Worm (Caenorhabditis elegans): ENCODE results near the gene T22G5.1.

The T22G5.1 gene

DNA sequence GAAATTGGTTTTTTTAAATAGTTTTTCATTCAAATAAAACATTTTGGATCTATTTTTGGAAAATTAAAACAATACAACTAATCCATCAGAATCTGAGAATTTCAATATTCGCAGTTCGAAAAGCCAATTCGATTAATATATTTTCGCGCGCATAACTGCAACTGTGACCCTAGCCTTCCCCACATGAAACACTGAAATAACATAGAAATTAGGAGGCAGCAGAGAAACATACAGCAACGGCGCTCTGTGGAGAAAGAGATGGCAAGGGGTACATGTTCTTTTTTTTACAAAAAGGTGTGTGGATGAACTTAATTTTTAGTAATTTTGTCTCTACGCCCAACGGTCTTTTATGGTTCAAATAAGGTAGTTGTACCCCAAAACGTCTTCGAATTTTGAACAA lies 3.5 kb downstream of the T22G5.1 start (continued):
- TF ChIP-seq unc-86 (tag; optimal IDR thresholded peaks at IDR 0.05) (no peak), snu-23 (GFP tag; optimal IDR thresholded peaks at IDR 0.05) (peak; percentile 15), ceh-82 (tag; optimal IDR thresholded peaks at IDR 0.05) (no peak), mef-2 (tag; optimal IDR thresholded peaks at IDR 0.05) (no peak), isw-1 (GFP tag; IDR thresholded peaks at IDR 0.05) (no peak), ceh-90 (tag; optimal IDR thresholded peaks at IDR 0.05) (no peak), dpl-1 (GFP tag; optimal IDR thresholded peaks at IDR 0.05) (peak; percentile 6 to 62 (median 56)), irx-1 (tag; optimal IDR thresholded peaks at IDR 0.05) (no peak), pag-3 (tag; optimal IDR thresholded peaks at IDR 0.05; ENCODE audit: borderline replicate concordance, insufficient read depth) (no peak), nhr-237 (tag; optimal IDR thresholded peaks at IDR 0.05) (no peak), ztf-4 (tag; optimal IDR thresholded peaks at IDR 0.05) (no peak), ceh-8 (GFP tag; optimal IDR thresholded peaks at IDR 0.05) (no peak), nhr-47 (tag; optimal IDR thresholded peaks at IDR 0.05) (no peak), unc-98 (GFP tag; IDR thresholded peaks at IDR 0.05) (no peak), tlp-1 (tag; optimal IDR thresholded peaks at IDR 0.05) (no peak), vab-15 (tag; optimal IDR thresholded peaks at IDR 0.05) (no peak), fkh-10 (GFP tag; optimal IDR thresholded peaks at IDR 0.05) (no peak), lsy-2 (tag; optimal IDR thresholded peaks at IDR 0.05) (peak in 1 of 2 experiments; percentile 41), nhr-90 (tag; optimal IDR thresholded peaks at IDR 0.05; ENCODE audit: poor library complexity) (no peak), C04F5.9 (tag; optimal IDR thresholded peaks at IDR 0.05) (no peak), rnt-1 (tag; optimal IDR thresholded peaks at IDR 0.05) (peak; percentile 3)

DNA sequence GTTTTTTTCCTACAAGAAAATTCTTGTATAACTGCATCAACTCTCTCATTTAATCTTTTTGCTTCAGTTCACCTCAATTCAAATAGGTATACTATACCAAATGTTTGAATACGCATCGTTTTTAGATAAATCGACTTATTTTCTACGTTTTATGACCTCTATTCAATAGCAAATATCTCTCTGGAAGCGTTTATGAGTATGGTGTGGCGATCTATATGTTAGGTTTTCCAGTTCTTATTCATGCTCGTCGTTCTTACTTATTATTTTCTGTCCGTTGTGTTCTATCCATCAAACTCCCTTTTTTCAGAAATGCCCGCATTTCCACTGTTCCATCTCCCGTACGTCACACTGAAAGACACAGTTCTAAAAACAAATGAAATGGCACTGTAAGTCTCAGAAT lies 4.0 kb downstream of the T22G5.1 start, which contains the start of gene T22G5.3:
TSS of gene T22G5.3 (plus strand) at position 301 of the 400 bp plus-strand sequence.
- TF ChIP-seq xbp-1 (tag; optimal IDR thresholded peaks at IDR 0.05) (no peak), fkh-8 (tag; optimal IDR thresholded peaks at IDR 0.05) (no peak), skn-1 (tag; optimal IDR thresholded peaks at IDR 0.05) (no peak), lin-15B (tag; optimal IDR thresholded peaks at IDR 0.05) (no peak), sox-4 (tag; optimal IDR thresholded peaks at IDR 0.05) (no peak), hlh-17 (GFP tag; optimal IDR thresholded peaks at IDR 0.05; ENCODE audit: borderline replicate concordance) (no peak), nhr-237 (tag; optimal IDR thresholded peaks at IDR 0.05) (no peak), unc-86 (tag; optimal IDR thresholded peaks at IDR 0.05) (no peak), nhr-47 (tag; optimal IDR thresholded peaks at IDR 0.05) (no peak), fkh-4 (tag; optimal IDR thresholded peaks at IDR 0.05; ENCODE audit: borderline replicate concordance) (no peak), nhr-20 (tag; optimal IDR thresholded peaks at IDR 0.05) (no peak), pax-3 (tag; optimal IDR thresholded peaks at IDR 0.05) (no peak), C16A3.4 (tag; optimal IDR thresholded peaks at IDR 0.05) (no peak), ceh-82 (tag; optimal IDR thresholded peaks at IDR 0.05) (no peak), C04F5.9 (tag; optimal IDR thresholded peaks at IDR 0.05) (no peak), ces-1 (GFP tag; optimal IDR thresholded peaks at IDR 0.05) (no peak), isw-1 (GFP tag; IDR thresholded peaks at IDR 0.05) (no peak)

DNA sequence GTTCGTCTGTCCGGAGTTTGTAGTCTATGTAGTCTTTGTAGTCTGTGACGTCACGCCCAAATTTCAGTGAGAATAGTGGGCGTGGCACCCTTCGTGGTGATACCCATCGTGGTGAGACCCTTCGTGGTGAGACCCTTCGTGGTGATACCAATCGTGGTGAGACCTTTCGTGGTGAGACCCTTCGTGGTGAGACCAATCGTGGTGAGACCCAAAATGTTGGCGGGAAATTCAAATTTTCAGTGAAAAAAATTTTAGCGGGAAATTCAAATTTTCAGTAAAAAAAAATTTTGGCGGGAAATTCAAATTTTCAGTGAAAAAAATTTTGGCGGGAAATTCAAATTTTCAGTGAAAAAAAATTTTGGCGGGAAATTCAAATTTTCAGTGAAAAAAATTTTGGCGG lies 5.6 kb downstream of the T22G5.1 start:
- TF ChIP-seq unc-98 (GFP tag; IDR thresholded peaks at IDR 0.05) = peak; percentile 53; the same call in 1 of the 2 replicates
- TF ChIP-seq isw-1 (GFP tag; IDR thresholded peaks at IDR 0.05) = peak; percentile 11; the same call in 1 of the 2 replicates

DNA sequence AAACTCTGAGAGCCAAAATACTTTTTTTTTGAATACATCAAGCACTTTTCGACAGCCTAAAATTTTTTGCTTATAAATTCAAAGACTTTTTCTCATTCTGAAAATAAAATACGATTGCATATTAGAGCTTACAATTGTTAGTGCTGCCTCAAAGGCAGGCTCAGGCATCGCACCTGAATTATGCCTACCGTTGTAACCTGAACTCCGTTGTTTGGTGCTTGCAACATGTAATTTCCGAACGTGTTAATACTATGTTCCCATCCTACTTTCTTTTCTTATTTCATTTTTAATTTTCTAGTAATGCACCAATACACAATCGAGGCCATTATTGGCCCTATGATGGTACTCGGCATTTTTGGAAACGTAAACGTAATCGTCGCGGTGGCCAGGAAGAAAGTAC lies 10.7 kb downstream of the T22G5.1 start, which contains the start of gene srsx-19:
TSS of gene srsx-19 (plus strand) at position 301 of the 400 bp plus-strand sequence.
- no peak for TF ChIP-seq zag-1 (tag; optimal IDR thresholded peaks at IDR 0.05)
- TF ChIP-seq elt-2 (tag; optimal IDR thresholded peaks at IDR 0.05) = no peak
- no peak for TF ChIP-seq nhr-71 (tag; optimal IDR thresholded peaks at IDR 0.05)
- TF ChIP-seq rnt-1 (tag; optimal IDR thresholded peaks at IDR 0.05) = no peak
- TF ChIP-seq unc-62 (GFP tag; optimal IDR thresholded peaks at IDR 0.05) = no peak
- TF ChIP-seq C16A3.4 (tag; optimal IDR thresholded peaks at IDR 0.05) = no peak
- no peak for TF ChIP-seq ama-1 (optimal IDR thresholded peaks at IDR 0.05)
- no peak for TF ChIP-seq egl-27 (tag; optimal IDR thresholded peaks at IDR 0.05)
- TF ChIP-seq lin-39 (tag; optimal IDR thresholded peaks at IDR 0.05) = no peak
- TF ChIP-seq isw-1 (GFP tag; IDR thresholded peaks at IDR 0.05) = no peak
- no peak for TF ChIP-seq mep-1 (tag; optimal IDR thresholded peaks at IDR 0.05)
- TF ChIP-seq lin-13 (GFP tag; optimal IDR thresholded peaks at IDR 0.05) = no peak
- TF ChIP-seq sox-4 (tag; optimal IDR thresholded peaks at IDR 0.05) = no peak
- TF ChIP-seq pax-3 (tag; optimal IDR thresholded peaks at IDR 0.05) = no peak
- TF ChIP-seq nhr-85 (tag) = no peak
- TF ChIP-seq lin-14 (GFP tag; optimal IDR thresholded peaks at IDR 0.05) = no peak
- TF ChIP-seq mdl-1 (tag; optimal IDR thresholded peaks at IDR 0.05) = no peak
- TF ChIP-seq unc-130 (tag; optimal IDR thresholded peaks at IDR 0.05) = no peak
- TF ChIP-seq efl-3 (GFP tag; optimal IDR thresholded peaks at IDR 0.05) = no peak
- TF ChIP-seq Y116A8C.19 (tag; optimal IDR thresholded peaks at IDR 0.05; ENCODE audit: borderline replicate concordance) = no peak

Measured in whole organism, L1 larva.